Fruit fly (Drosophila melanogaster) whole organism, embryonic: ENCODE measurements around the gene CG32026.

Experiments used
- B-H2 ChIP-seq: fragments of 200-800 bp; sonication (Bioruptor generic); optimal IDR thresholded peaks from 2 replicates; lab custom pipeline; 2018; ENCODE audit warnings: missing biosample characterization, mild to moderate bottlenecking, missing genetic modification characterization
- Bgb ChIP-seq: fragments of 200-800 bp; sonication (Bioruptor generic); IDR thresholded peaks from 2 replicates; pipeline ENCODE4 v1.3.6; 2022; ENCODE audit warnings: missing biosample characterization, missing genetic modification characterization; ENCODE audit not compliant: partially characterized antibody
- Blimp-1 ChIP-seq: fragments of 200-800 bp; sonication (Bioruptor generic); optimal IDR thresholded peaks from 3 replicates; lab custom pipeline; 2018; ENCODE audit warnings: missing biosample characterization, missing genetic modification characterization, mild to moderate bottlenecking, moderate library complexity, missing genetic modification reagents
- CG10366 ChIP-seq: fragments of 200-800 bp; sonication (Bioruptor generic); IDR thresholded peaks from 2 replicates; pipeline ENCODE4 v1.3.6; 2022; ENCODE audit warnings: missing biosample characterization, missing genetic modification characterization
- CG11093 ChIP-seq: fragments of 200-800 bp; sonication (Bioruptor generic); IDR thresholded peaks from 3 replicates; pipeline ENCODE4 v1.3.6; 2022; ENCODE audit warnings: missing biosample characterization, missing genetic modification characterization
- CG13775 ChIP-seq: fragments of 200-800 bp; sonication (Bioruptor generic); optimal IDR thresholded peaks from 3 replicates; lab custom pipeline; 2017; ENCODE audit warnings: missing biosample characterization, mild to moderate bottlenecking, missing genetic modification characterization
- CG18262 ChIP-seq: fragments of 200-800 bp; optimal IDR thresholded peaks from 3 replicates; lab custom pipeline; 2019; ENCODE audit warnings: missing biosample characterization, mild to moderate bottlenecking, missing genetic modification characterization, moderate library complexity
- CG31441 ChIP-seq: fragments of 200-800 bp; sonication (Bioruptor generic); IDR thresholded peaks from 2 replicates; pipeline ENCODE4 v1.3.6; 2022; ENCODE audit warnings: missing biosample characterization, missing genetic modification characterization
- CG32767 ChIP-seq: fragments of 200-800 bp; sonication (Bioruptor generic); IDR thresholded peaks from 2 replicates; pipeline ENCODE4 v1.3.6; 2022; ENCODE audit warnings: missing biosample characterization, missing genetic modification characterization
- CG32772 ChIP-seq: fragments of 200-800 bp; sonication (Bioruptor generic); IDR thresholded peaks from 2 replicates; pipeline ENCODE4 v1.3.6; 2022; ENCODE audit warnings: missing biosample characterization, missing genetic modification characterization
- CG3281 ChIP-seq: fragments of 200-800 bp; sonication (Bioruptor generic); optimal IDR thresholded peaks from 3 replicates; lab custom pipeline; 2017; ENCODE audit warnings: missing biosample characterization, mild to moderate bottlenecking, missing genetic modification characterization
- CG33213 ChIP-seq: fragments of 200-800 bp; sonication (Bioruptor generic); optimal IDR thresholded peaks from 3 replicates; lab custom pipeline; 2016; ENCODE audit warnings: missing biosample characterization, missing genetic modification characterization
- CG3407 ChIP-seq: fragments of 200-800 bp; sonication (Bioruptor generic); optimal IDR thresholded peaks from 2 replicates; lab custom pipeline; 2018; ENCODE audit warnings: missing biosample characterization, mild to moderate bottlenecking, missing genetic modification characterization
- CG6813 ChIP-seq: fragments of 200-800 bp; sonication (Bioruptor generic); optimal IDR thresholded peaks from 2 replicates; lab custom pipeline; 2017; ENCODE audit warnings: missing biosample characterization, missing genetic modification characterization, mild to moderate bottlenecking, moderate library complexity, missing genetic modification reagents
- CG8089 ChIP-seq: fragments of 200-800 bp; sonication (Bioruptor generic); optimal IDR thresholded peaks from 3 replicates; lab custom pipeline; 2016; ENCODE audit warnings: missing biosample characterization, missing genetic modification characterization
- CG9609 ChIP-seq: fragments of 200-800 bp; sonication (Bioruptor generic); optimal IDR thresholded peaks from 3 replicates; lab custom pipeline; 2016; ENCODE audit warnings: missing biosample characterization, missing genetic modification characterization
- CG9817 ChIP-seq: fragments of 200-800 bp; sonication (Bioruptor generic); optimal IDR thresholded peaks from 2 replicates; lab custom pipeline; 2018; ENCODE audit warnings: missing biosample characterization, mild to moderate bottlenecking, missing genetic modification characterization, moderate library complexity
- CG9876 ChIP-seq: fragments of 200-800 bp; sonication (Bioruptor generic); optimal IDR thresholded peaks from 2 replicates; lab custom pipeline; 2016; ENCODE audit warnings: missing biosample characterization, missing genetic modification characterization
- D19B ChIP-seq: fragments of 200-800 bp; sonication (Bioruptor generic); optimal IDR thresholded peaks from 2 replicates; lab custom pipeline; 2017; ENCODE audit warnings: missing biosample characterization, mild to moderate bottlenecking, missing genetic modification characterization
- Deaf1 ChIP-seq: fragments of 200-800 bp; optimal IDR thresholded peaks from 3 replicates; lab custom pipeline; 2019; ENCODE audit warnings: missing biosample characterization, mild to moderate bottlenecking, missing genetic modification characterization, moderate library complexity
- Elba2 ChIP-seq: fragments of 200-800 bp; sonication (Bioruptor generic); optimal IDR thresholded peaks from 3 replicates; lab custom pipeline; 2016; ENCODE audit warnings: missing biosample characterization, missing genetic modification characterization
- Ets97D ChIP-seq: fragments of 200-800 bp; sonication (Bioruptor generic); optimal IDR thresholded peaks from 3 replicates; lab custom pipeline; 2016; ENCODE audit warnings: missing biosample characterization, missing genetic modification characterization
- GATAe ChIP-seq: fragments of 200-800 bp; sonication (Bioruptor generic); conservative IDR thresholded peaks from 2 replicates; pipeline ENCODE4 v1.3.6; 2022; ENCODE audit warnings: missing biosample characterization, missing genetic modification characterization
- Hmr ChIP-seq: fragments of 200-800 bp; sonication (Bioruptor generic); optimal IDR thresholded peaks from 3 replicates; lab custom pipeline; 2017; ENCODE audit warnings: mild to moderate bottlenecking, missing biosample characterization, missing genetic modification reagents, missing genetic modification characterization
- Mad ChIP-seq: fragments of 200-800 bp; sonication (Bioruptor generic); optimal IDR thresholded peaks from 2 replicates; lab custom pipeline; 2016; ENCODE audit warnings: missing biosample characterization, missing genetic modification characterization
- Med ChIP-seq: fragments of 200-800 bp; sonication (Bioruptor generic); peaks from one replicate; lab custom pipeline; 2016; ENCODE audit warnings: missing biosample characterization, missing genetic modification characterization, mild to moderate bottlenecking, inconsistent platforms, moderate library complexity
- Meics ChIP-seq: fragments of 200-800 bp; sonication (Bioruptor generic); optimal IDR thresholded peaks from 2 replicates; lab custom pipeline; 2017; ENCODE audit warnings: missing biosample characterization, mild to moderate bottlenecking, missing genetic modification characterization
- NK7.1 ChIP-seq: fragments of 200-800 bp; sonication (Bioruptor generic); optimal IDR thresholded peaks from 3 replicates; lab custom pipeline; 2016; ENCODE audit warnings: missing biosample characterization, missing genetic modification characterization
- Oli ChIP-seq: fragments of 200-800 bp; sonication (Bioruptor generic); optimal IDR thresholded peaks from 2 replicates; lab custom pipeline; 2018; ENCODE audit warnings: missing biosample characterization, mild to moderate bottlenecking, missing genetic modification characterization, moderate library complexity
- Side ChIP-seq: fragments of 200-800 bp; sonication (Bioruptor generic); optimal IDR thresholded peaks from 2 replicates; lab custom pipeline; 2016; ENCODE audit warnings: missing biosample characterization, missing genetic modification characterization
- aop ChIP-seq: fragments of 200-800 bp; sonication (Bioruptor generic); IDR thresholded peaks from 2 replicates; pipeline ENCODE4 v1.3.6; 2022; ENCODE audit warnings: missing biosample characterization, missing genetic modification characterization
- cas ChIP-seq: fragments of 200-800 bp; sonication (Bioruptor generic); IDR thresholded peaks from 2 replicates; pipeline ENCODE4 v1.3.6; 2022; ENCODE audit warnings: missing biosample characterization, missing genetic modification characterization
- chm ChIP-seq: fragments of 200-800 bp; sonication (Bioruptor generic); IDR thresholded peaks from 2 replicates; pipeline ENCODE4 v1.3.6; 2022; ENCODE audit warnings: missing biosample characterization, missing genetic modification characterization
- ci ChIP-seq: fragments of 200-800 bp; sonication (Bioruptor generic); IDR thresholded peaks from 3 replicates; pipeline ENCODE4 v1.3.6; 2022; ENCODE audit warnings: missing biosample characterization, missing genetic modification characterization
- crp ChIP-seq, 2 experiments: fragments of 200-800 bp; sonication (Bioruptor generic); optimal IDR thresholded peaks; 2 replicates in 1 of 2; 3 replicates in 1 of 2; lab custom pipeline; 2017; ENCODE audit warnings: missing biosample characterization in 2 of 2, missing genetic modification characterization in 2 of 2, mild to moderate bottlenecking in 1 of 2, moderate library complexity in 1 of 2
- da ChIP-seq: fragments of 200-800 bp; sonication (Bioruptor generic); optimal IDR thresholded peaks from 2 replicates; lab custom pipeline; 2016; ENCODE audit warnings: missing biosample characterization, missing genetic modification characterization
- dysf ChIP-seq: fragments of 200-800 bp; sonication (Bioruptor generic); IDR thresholded peaks from 3 replicates; pipeline ENCODE4 v1.3.6; 2022; ENCODE audit warnings: missing biosample characterization, missing genetic modification characterization
- fd102C ChIP-seq: fragments of 200-800 bp; sonication (Bioruptor generic); optimal IDR thresholded peaks from 2 replicates; lab custom pipeline; 2018; ENCODE audit warnings: missing biosample characterization, mild to moderate bottlenecking, missing genetic modification characterization, moderate library complexity
- gsb ChIP-seq: fragments of 200-800 bp; sonication (Bioruptor generic); IDR thresholded peaks from 2 replicates; pipeline ENCODE4 v1.3.6; 2022; ENCODE audit warnings: missing biosample characterization, missing genetic modification characterization
- mld ChIP-seq: fragments of 200-800 bp; sonication (Bioruptor generic); IDR thresholded peaks from 3 replicates; pipeline ENCODE4 v1.3.6; 2022; ENCODE audit warnings: missing biosample characterization, missing genetic modification characterization; ENCODE audit not compliant: partially characterized antibody
- nerfin-2 ChIP-seq: fragments of 200-800 bp; sonication (Bioruptor generic); IDR thresholded peaks from 2 replicates; pipeline ENCODE4 v1.3.6; 2022; ENCODE audit warnings: missing biosample characterization, missing genetic modification characterization; ENCODE audit not compliant: partially characterized antibody
- phol ChIP-seq: fragments of 200-800 bp; sonication (Bioruptor generic); optimal IDR thresholded peaks from 3 replicates; lab custom pipeline; 2018; ENCODE audit warnings: missing biosample characterization, mild to moderate bottlenecking, missing genetic modification characterization, moderate library complexity
- rib ChIP-seq: fragments of 200-800 bp; sonication (Bioruptor generic); IDR thresholded peaks from 2 replicates; pipeline ENCODE4 v1.3.6; 2022; ENCODE audit warnings: missing biosample characterization, missing genetic modification characterization
- ro ChIP-seq: fragments of 200-800 bp; sonication (Bioruptor generic); IDR thresholded peaks from 2 replicates; pipeline ENCODE4 v1.3.6; 2022; ENCODE audit warnings: missing biosample characterization, missing genetic modification characterization
- sna ChIP-seq: fragments of 200-800 bp; sonication (Bioruptor generic); IDR thresholded peaks from 2 replicates; pipeline ENCODE4 v1.3.6; 2022; ENCODE audit warnings: missing biosample characterization, missing genetic modification characterization; ENCODE audit not compliant: partially characterized antibody
- sqz ChIP-seq: fragments of 200-800 bp; sonication (Bioruptor generic); optimal IDR thresholded peaks from 3 replicates; lab custom pipeline; 2018; ENCODE audit warnings: missing biosample characterization, mild to moderate bottlenecking, missing genetic modification characterization
- sr ChIP-seq: fragments of 200-800 bp; sonication (Bioruptor generic); IDR thresholded peaks from 3 replicates; pipeline ENCODE4 v1.3.6; 2022; ENCODE audit warnings: missing biosample characterization, missing genetic modification characterization
- sug ChIP-seq: fragments of 200-800 bp; optimal IDR thresholded peaks from 2 replicates; lab custom pipeline; 2019; ENCODE audit warnings: missing biosample characterization, mild to moderate bottlenecking, missing genetic modification characterization, moderate library complexity
- trem ChIP-seq: fragments of 200-800 bp; optimal IDR thresholded peaks from 3 replicates; lab custom pipeline; 2019; ENCODE audit warnings: missing biosample characterization, mild to moderate bottlenecking, missing genetic modification characterization, moderate library complexity
- twi ChIP-seq: fragments of 200-800 bp; optimal IDR thresholded peaks from 2 replicates; lab custom pipeline; 2019; ENCODE audit warnings: missing biosample characterization, mild to moderate bottlenecking, missing genetic modification characterization, moderate library complexity
- unc-4 ChIP-seq: fragments of 200-800 bp; sonication (Bioruptor generic); IDR thresholded peaks from 2 replicates; pipeline ENCODE4 v1.3.6; 2022; ENCODE audit warnings: missing biosample characterization, missing genetic modification characterization; ENCODE audit not compliant: partially characterized antibody
- yki ChIP-seq: fragments of >200 bp; optimal IDR thresholded peaks from 3 replicates; lab custom pipeline; 2018

Gene CG32026

DNA sequence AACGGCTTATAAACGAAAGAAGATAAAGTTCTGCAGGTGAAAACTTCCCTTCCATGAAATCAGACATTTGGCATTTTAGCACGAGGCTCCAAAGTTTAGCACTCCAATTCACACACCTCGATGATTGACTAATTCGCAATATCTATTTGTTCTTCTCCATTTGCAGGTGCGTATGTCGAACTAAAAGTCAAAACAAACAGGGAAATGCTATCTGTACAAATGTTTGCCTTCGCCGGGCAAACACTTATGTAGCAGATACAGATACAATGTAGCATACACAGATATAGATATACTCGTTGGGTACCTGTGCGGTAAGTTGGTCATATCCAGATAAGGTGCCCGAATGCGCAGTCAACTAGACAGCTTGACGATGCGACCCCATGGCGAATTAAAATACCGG is 1.4 kb upstream of the CG32026 start (continued):
- no peak for TF ChIP-seq CG9817
- no peak for TF ChIP-seq CG9609 (GFP tag; lab: Kevin White, UChicago)
- no peak for TF ChIP-seq Oli
- peak; percentile 34; the same call in 1 of the 2 replicates for TF ChIP-seq chm
- no peak for TF ChIP-seq Mad (GFP tag; lab: Kevin White, UChicago)
- TF ChIP-seq twi (tag; lab: Kevin White, UChicago), result peak; percentile 21
- no peak for TF ChIP-seq Ets97D (GFP tag; lab: Kevin White, UChicago)
- TF ChIP-seq Bgb (GFP tag; lab: Robert Waterston, UW), result no peak
- no peak for TF ChIP-seq CG8089 (GFP tag; lab: Kevin White, UChicago)
- TF ChIP-seq CG33213 (GFP tag; lab: Kevin White, UChicago), result peak; percentile 25
- TF ChIP-seq aop (GFP tag; lab: Robert Waterston, UW), result no peak
- TF ChIP-seq gsb (GFP tag; lab: Robert Waterston, UW), result no peak
- peak; percentile 70 for TF ChIP-seq CG6813 (GFP tag; lab: Kevin White, UChicago)
- no peak for TF ChIP-seq Side (GFP tag; lab: Kevin White, UChicago)
- TF ChIP-seq sug (tag; lab: Kevin White, UChicago), result no peak
- no peak for TF ChIP-seq GATAe (GFP tag; lab: Robert Waterston, UW)
- 0 out of 2 replicates have a peak, but pooled peaks have one; percentile 29 for TF ChIP-seq CG31441 (GFP tag; lab: Robert Waterston, UW)
- TF ChIP-seq dysf, result no peak
- no peak for TF ChIP-seq ro
- no peak; the same call in 1 of the 2 replicates for TF ChIP-seq CG10366
- no peak for TF ChIP-seq da (GFP tag; lab: Kevin White, UChicago)
- TF ChIP-seq CG11093, result no peak
- TF ChIP-seq unc-4, result no peak
- TF ChIP-seq CG13775 (GFP tag; lab: Kevin White, UChicago), result no peak
- no peak for TF ChIP-seq crp (GFP tag; optimal IDR thresholded peaks at IDR 0.05; lab: Kevin White, UChicago)
- no peak for TF ChIP-seq B-H2 (GFP tag; lab: Kevin White, UChicago)
- peak; percentile 73; the same call in 1 of the 3 replicates for TF ChIP-seq ci (GFP tag; lab: Robert Waterston, UW)
- TF ChIP-seq Med (GFP tag; lab: Kevin White, UChicago), result peak; percentile 75
- no peak for TF ChIP-seq cas
- peak; percentile 46 for TF ChIP-seq Hmr
- TF ChIP-seq CG3281 (GFP tag; lab: Kevin White, UChicago), result peak; percentile 39
- no peak for TF ChIP-seq mld (GFP tag; lab: Robert Waterston, UW)
- no peak for TF ChIP-seq CG9876 (GFP tag; lab: Kevin White, UChicago)
- TF ChIP-seq NK7.1 (GFP tag; lab: Kevin White, UChicago), result no peak
- TF ChIP-seq phol, result no peak
- peak; percentile 24 for TF ChIP-seq Meics (GFP tag; lab: Kevin White, UChicago)
- peak; percentile 2 for TF ChIP-seq trem (tag; lab: Kevin White, UChicago)
- TF ChIP-seq CG32767 (GFP tag; lab: Robert Waterston, UW), result no peak
- TF ChIP-seq D19B, result no peak
- TF ChIP-seq Elba2 (GFP tag; lab: Kevin White, UChicago), result no peak
- no peak for TF ChIP-seq sna (GFP tag; lab: Robert Waterston, UW)
- TF ChIP-seq rib, result no peak
- TF ChIP-seq fd102C (GFP tag; lab: Kevin White, UChicago), result peak; percentile 55
- no peak for TF ChIP-seq yki (lab: Kevin White, UChicago)
- no peak for TF ChIP-seq Blimp-1
- no peak for TF ChIP-seq CG3407 (GFP tag; lab: Kevin White, UChicago)
- no peak for TF ChIP-seq sr (GFP tag; lab: Robert Waterston, UW)
- TF ChIP-seq sqz (GFP tag; lab: Kevin White, UChicago), result no peak
- TF ChIP-seq nerfin-2 (GFP tag; lab: Robert Waterston, UW), result no peak
- TF ChIP-seq CG18262 (tag; lab: Kevin White, UChicago), result peak; percentile 31
- TF ChIP-seq CG32772 (GFP tag; lab: Robert Waterston, UW), result no peak
- TF ChIP-seq Deaf1 (tag; lab: Kevin White, UChicago), result no peak
